Fruit fly (Drosophila melanogaster): Measurements from ENCODE around the gene CG31624.

- TF ChIP-seq Hr96 (GFP tag; optimal IDR thresholded peaks at IDR 0.05) (no peak), kay (GFP tag; ENCODE audit: borderline replicate concordance) (no peak), CG1620 (GFP tag; optimal IDR thresholded peaks at IDR 0.05) (no peak), CG7045 (GFP tag; optimal IDR thresholded peaks at IDR 0.05) (no peak), tj (GFP tag; optimal IDR thresholded peaks at IDR 0.05) (no peak), CG14711 (tag; optimal IDR thresholded peaks at IDR 0.05) (no peak), Clk (GFP tag; optimal IDR thresholded peaks at IDR 0.05) (no peak), Crg-1 (GFP tag; optimal IDR thresholded peaks at IDR 0.05) (no peak), bab1 (GFP tag; optimal IDR thresholded peaks at IDR 0.05) (no peak), Mnt (GFP tag; optimal IDR thresholded peaks at IDR 0.05) (no peak)
Measured at dm6 chr2L:21197178-21197577, 3.0 kb downstream of the CG31624 start.
